Worm (Caenorhabditis elegans): ENCODE results near the gene cki-2.

The cki-2 gene

ce11 chrII:7791408-7792050, 24.8 kb upstream of the cki-2 start:
- TF ChIP-seq blmp-1 (tag; optimal IDR thresholded peaks at IDR 0.05; ENCODE audit: insufficient read depth) (no peak), R02D3.7 (tag; optimal IDR thresholded peaks at IDR 0.05) (no peak), nhr-25 (tag; optimal IDR thresholded peaks at IDR 0.05) (peak; percentile 66), lin-39 (tag; optimal IDR thresholded peaks at IDR 0.05) (no peak), F13H6.1 (tag; optimal IDR thresholded peaks at IDR 0.05) (no peak), ceh-16 (tag; optimal IDR thresholded peaks at IDR 0.05) (no peak), sma-9 (GFP tag; optimal IDR thresholded peaks at IDR 0.05) (peak; percentile 36), sma-9 (tag; optimal IDR thresholded peaks at IDR 0.05) (no peak), ama-1 (optimal IDR thresholded peaks at IDR 0.05) (no peak), nhr-77 (tag; optimal IDR thresholded peaks at IDR 0.05) (no peak), nhr-21 (tag; optimal IDR thresholded peaks at IDR 0.05) (peak; percentile 4), dmd-4 (tag; optimal IDR thresholded peaks at IDR 0.05) (no peak), sma-3 (GFP tag; optimal IDR thresholded peaks at IDR 0.05) (peak; percentile 58), peb-1 (tag; optimal IDR thresholded peaks at IDR 0.05) (no peak), elt-1 (tag; optimal IDR thresholded peaks at IDR 0.05) (no peak), skn-1 (tag; optimal IDR thresholded peaks at IDR 0.05) (no peak), zag-1 (tag; optimal IDR thresholded peaks at IDR 0.05) (no peak), C34F6.9 (tag; optimal IDR thresholded peaks at IDR 0.05) (no peak), ZK546.5 (tag; optimal IDR thresholded peaks at IDR 0.05) (no peak), unc-55 (GFP tag; optimal IDR thresholded peaks at IDR 0.05) (no peak)

ce11 chrII:7792514-7792913, 23.8 kb upstream of the cki-2 start:
- TF ChIP-seq ZK546.5 (tag; optimal IDR thresholded peaks at IDR 0.05) (no peak), nhr-25 (tag; optimal IDR thresholded peaks at IDR 0.05) (peak; percentile 32), lin-11 (tag; optimal IDR thresholded peaks at IDR 0.05) (no peak), nhr-77 (tag; optimal IDR thresholded peaks at IDR 0.05) (no peak), lsy-2 (tag; optimal IDR thresholded peaks at IDR 0.05) (no peak), elt-1 (tag; optimal IDR thresholded peaks at IDR 0.05) (no peak), nhr-23 (tag; optimal IDR thresholded peaks at IDR 0.05) (no peak)

- no peak for TF ChIP-seq blmp-1 (tag; optimal IDR thresholded peaks at IDR 0.05; ENCODE audit: insufficient read depth)
These were observed 22.1 kb upstream of the cki-2 start, which contains the start of gene glr-4 for ce11 chrII:7794222-7794621. Gene glr-4, minus strand, starts transcription at chrII:7794322.

- TF ChIP-seq elt-1 (tag; optimal IDR thresholded peaks at IDR 0.05) (no peak), sma-9 (GFP tag; optimal IDR thresholded peaks at IDR 0.05) (no peak), sma-9 (tag; optimal IDR thresholded peaks at IDR 0.05) (no peak), ztf-1 (GFP tag; conservative IDR thresholded peaks at IDR 0.05) (no peak), zag-1 (tag; optimal IDR thresholded peaks at IDR 0.05) (no peak), nhr-129 (tag; optimal IDR thresholded peaks at IDR 0.05) (no peak), ZK546.5 (tag; optimal IDR thresholded peaks at IDR 0.05) (no peak), nhr-77 (tag; optimal IDR thresholded peaks at IDR 0.05) (no peak)
These were observed 21.0 kb upstream of the cki-2 start for ce11 chrII:7795299-7795698.

ce11 chrII:7801255-7801654, 15.0 kb upstream of the cki-2 start:
- TF ChIP-seq fos-1 (tag; optimal IDR thresholded peaks at IDR 0.05), result peak; percentile 17
- TF ChIP-seq nhr-23 (tag; optimal IDR thresholded peaks at IDR 0.05), result no peak

ce11 chrII:7801899-7802298, 14.4 kb upstream of the cki-2 start:
- TF ChIP-seq sma-9 (GFP tag; optimal IDR thresholded peaks at IDR 0.05) (peak; percentile 51), sma-9 (tag; optimal IDR thresholded peaks at IDR 0.05) (no peak), ceh-16 (tag; optimal IDR thresholded peaks at IDR 0.05) (peak; percentile 98), egl-27 (tag; optimal IDR thresholded peaks at IDR 0.05) (peak; percentile 3), nhr-25 (tag; optimal IDR thresholded peaks at IDR 0.05) (peak; percentile 16), elt-1 (tag; optimal IDR thresholded peaks at IDR 0.05) (peak; percentile 82), ama-1 (optimal IDR thresholded peaks at IDR 0.05) (no peak)

ce11 chrII:7803174-7803573, 13.1 kb upstream of the cki-2 start:
- peak; percentile 85 for TF ChIP-seq ceh-16 (tag; optimal IDR thresholded peaks at IDR 0.05)
- peak; percentile 17 for TF ChIP-seq elt-1 (tag; optimal IDR thresholded peaks at IDR 0.05)
- TF ChIP-seq lin-11 (tag; optimal IDR thresholded peaks at IDR 0.05), result no peak
- TF ChIP-seq lin-39 (tag; optimal IDR thresholded peaks at IDR 0.05), result no peak
- no peak for TF ChIP-seq nhr-11 (tag; optimal IDR thresholded peaks at IDR 0.05)
- TF ChIP-seq nhr-25 (tag; optimal IDR thresholded peaks at IDR 0.05), result peak; percentile 8
